Worm (Caenorhabditis elegans) whole organism, L1 larva: ENCODE data around the gene H03G16.5.
A peak's percentile ranks its signal among the peaks of the same experiment; 100 is the strongest.

Source experiments
- C04F5.9 ChIP-seq: sonication (generic microtip); optimal IDR thresholded peaks from 2 replicates; lab custom pipeline; 2016; ENCODE audit warnings: missing genetic modification characterization, missing compliant biosample characterization
- C16A3.4 ChIP-seq: fragments of 150-350 bp; optimal IDR thresholded peaks from 2 replicates; lab custom pipeline; 2014; ENCODE audit warnings: missing biosample characterization, missing genetic modification characterization
- F16B12.6 ChIP-seq: fragments of 150-350 bp; optimal IDR thresholded peaks from 2 replicates; lab custom pipeline; 2014; ENCODE audit warnings: missing biosample characterization, missing genetic modification characterization
- Y116A8C.19 ChIP-seq: sonication (generic microtip); optimal IDR thresholded peaks from 2 replicates; lab custom pipeline; 2016; ENCODE audit warnings: missing compliant biosample characterization, missing genetic modification characterization, borderline replicate concordance
- aha-1 ChIP-seq: fragments of 150-350 bp; optimal IDR thresholded peaks from 2 replicates; lab custom pipeline; 2014; ENCODE audit warnings: missing biosample characterization, missing genetic modification characterization
- alr-1 ChIP-seq: fragments of 200-800 bp; sonication (Bioruptor generic); optimal IDR thresholded peaks from 2 replicates; lab custom pipeline; 2018; ENCODE audit warnings: borderline replicate concordance, mild to moderate bottlenecking, missing genetic modification characterization, missing compliant biosample characterization
- ceh-63 ChIP-seq: fragments of 200-800 bp; sonication (Bioruptor generic); optimal IDR thresholded peaks from 2 replicates; lab custom pipeline; 2018; ENCODE audit warnings: mild to moderate bottlenecking, missing genetic modification characterization, missing compliant biosample characterization
- ceh-8 ChIP-seq: fragments of 200-800 bp; sonication (Bioruptor generic); optimal IDR thresholded peaks from 2 replicates; lab custom pipeline; 2018; ENCODE audit warnings: mild to moderate bottlenecking, missing genetic modification characterization, moderate library complexity, missing compliant biosample characterization
- ceh-82 ChIP-seq, 3 experiments: fragments of 150-350 bp in 1 of 3; sonication (generic microtip) in 2 of 3; optimal IDR thresholded peaks; 2 replicates each; lab custom pipeline; 2014 to 2017; ENCODE audit warnings: missing biosample characterization in 3 of 3, missing genetic modification characterization in 3 of 3
- ceh-88 ChIP-seq: fragments of 200-800 bp; sonication (Bioruptor generic); IDR thresholded peaks from 2 replicates; pipeline ENCODE4 v1.3.6; 2022; ENCODE audit warnings: missing genetic modification characterization, missing compliant biosample characterization
- ceh-90 ChIP-seq: sonication (generic microtip); optimal IDR thresholded peaks from 2 replicates; lab custom pipeline; 2016; ENCODE audit warnings: missing genetic modification characterization, missing compliant biosample characterization
- ces-1 ChIP-seq: fragments of 150-350 bp; optimal IDR thresholded peaks from 2 replicates; lab custom pipeline; 2014; ENCODE audit warnings: missing biosample characterization, missing genetic modification reagents, missing genetic modification characterization
- efl-1 ChIP-seq, 4 experiments: fragments of 150-350 bp; optimal IDR thresholded peaks in 3 of 4; peaks in 1 of 4; 1 replicate in 1 of 4; 2 replicates in 3 of 4; lab custom pipeline; 2014; ENCODE audit warnings: missing biosample characterization in 2 of 4, missing genetic modification characterization in 2 of 4, missing genetic modification reagents in 2 of 4
- elt-2 ChIP-seq: sonication (generic microtip); optimal IDR thresholded peaks from 2 replicates; lab custom pipeline; 2016; ENCODE audit warnings: missing genetic modification characterization, mild to moderate bottlenecking, inconsistent platforms, missing compliant biosample characterization, missing genetic modification reagents
- fkh-8 ChIP-seq: sonication (generic microtip); optimal IDR thresholded peaks from 2 replicates; lab custom pipeline; 2016; ENCODE audit warnings: mild to moderate bottlenecking, missing genetic modification characterization, missing compliant biosample characterization
- fos-1 ChIP-seq: fragments of 150-350 bp; optimal IDR thresholded peaks from 2 replicates; lab custom pipeline; 2014; ENCODE audit warnings: missing biosample characterization, missing genetic modification characterization
- grh-1 ChIP-seq: fragments of 200-800 bp; sonication (Bioruptor generic); IDR thresholded peaks from 2 replicates; pipeline ENCODE4 v1.3.6; 2022; ENCODE audit warnings: missing genetic modification reagents, missing genetic modification characterization, missing compliant biosample characterization
- isw-1 ChIP-seq: fragments of 200-800 bp; sonication (Bioruptor generic); IDR thresholded peaks from 2 replicates; pipeline ENCODE4 v1.3.6; 2022; ENCODE audit warnings: missing genetic modification characterization, missing compliant biosample characterization
- lin-15B ChIP-seq: fragments of 150-350 bp; sonication (generic microtip); optimal IDR thresholded peaks from 3 replicates; lab custom pipeline; 2014; ENCODE audit warnings: missing biosample characterization, missing genetic modification characterization
- mab-9 ChIP-seq: fragments of 200-800 bp; sonication (Bioruptor generic); IDR thresholded peaks from 2 replicates; pipeline ENCODE4 v1.3.6; 2022; ENCODE audit warnings: missing genetic modification reagents, missing genetic modification characterization, missing compliant biosample characterization
- mdl-1 ChIP-seq, 2 experiments: fragments of 150-350 bp; optimal IDR thresholded peaks; 2 replicates each; lab custom pipeline; 2014 to 2017; ENCODE audit warnings: missing biosample characterization in 2 of 2, missing genetic modification characterization in 2 of 2, inconsistent platforms in 1 of 2
- mep-1 ChIP-seq: fragments of 150-350 bp; optimal IDR thresholded peaks from 2 replicates; lab custom pipeline; 2014; ENCODE audit warnings: missing biosample characterization, missing genetic modification characterization
- nhr-11 ChIP-seq: fragments of 150-350 bp; optimal IDR thresholded peaks from 2 replicates; lab custom pipeline; 2014; ENCODE audit warnings: missing biosample characterization, missing genetic modification characterization
- nhr-12 ChIP-seq: sonication (generic microtip); optimal IDR thresholded peaks from 2 replicates; lab custom pipeline; 2017; ENCODE audit warnings: missing biosample characterization, missing genetic modification characterization
- nhr-237 ChIP-seq: fragments of 150-350 bp; optimal IDR thresholded peaks from 2 replicates; lab custom pipeline; 2014; ENCODE audit warnings: missing biosample characterization, missing genetic modification characterization
- nhr-47 ChIP-seq: sonication (generic microtip); optimal IDR thresholded peaks from 2 replicates; lab custom pipeline; 2016; ENCODE audit warnings: mild to moderate bottlenecking, missing genetic modification characterization, moderate library complexity, missing compliant biosample characterization
- nhr-71 ChIP-seq: sonication (generic microtip); optimal IDR thresholded peaks from 2 replicates; lab custom pipeline; 2016; ENCODE audit warnings: mild to moderate bottlenecking, missing genetic modification characterization, moderate library complexity, missing compliant biosample characterization
- nhr-76 ChIP-seq: sonication (generic microtip); optimal IDR thresholded peaks from 2 replicates; lab custom pipeline; 2017; ENCODE audit warnings: missing biosample characterization, missing genetic modification characterization
- nhr-85 ChIP-seq: sonication (generic microtip); peaks from one replicate; lab custom pipeline; 2016; ENCODE audit warnings: missing genetic modification characterization, inconsistent platforms, missing compliant biosample characterization
- nhr-90 ChIP-seq: sonication (generic microtip); optimal IDR thresholded peaks from 2 replicates; lab custom pipeline; 2016; ENCODE audit warnings: mild to moderate bottlenecking, missing genetic modification characterization, missing compliant biosample characterization; ENCODE audit not compliant: poor library complexity
- pag-3 ChIP-seq: sonication (generic microtip); optimal IDR thresholded peaks from 2 replicates; lab custom pipeline; 2017; ENCODE audit warnings: missing genetic modification characterization, mild to moderate bottlenecking, missing compliant biosample characterization, antibody characterized with exemption, borderline replicate concordance; ENCODE audit not compliant: insufficient read depth
- pax-3 ChIP-seq: fragments of 200-800 bp; sonication (Bioruptor generic); optimal IDR thresholded peaks from 2 replicates; lab custom pipeline; 2018; ENCODE audit warnings: mild to moderate bottlenecking, missing genetic modification characterization, moderate library complexity, missing compliant biosample characterization
- pqm-1 ChIP-seq: sonication (generic microtip); optimal IDR thresholded peaks from 3 replicates; lab custom pipeline; 2017; ENCODE audit warnings: missing biosample characterization, missing genetic modification characterization
- skn-1 ChIP-seq: fragments of 150-350 bp; optimal IDR thresholded peaks from 2 replicates; lab custom pipeline; 2014; ENCODE audit warnings: missing biosample characterization, missing genetic modification characterization
- sptf-1 ChIP-seq: fragments of 150-350 bp; optimal IDR thresholded peaks from 2 replicates; lab custom pipeline; 2014; ENCODE audit warnings: missing biosample characterization, missing genetic modification characterization
- sup-37 ChIP-seq: fragments of 200-800 bp; sonication (Bioruptor generic); optimal IDR thresholded peaks from 2 replicates; lab custom pipeline; 2018; ENCODE audit warnings: mild to moderate bottlenecking, missing genetic modification characterization, missing compliant biosample characterization
- swsn-7 ChIP-seq: sonication (generic microtip); optimal IDR thresholded peaks from 2 replicates; lab custom pipeline; 2016; ENCODE audit warnings: missing genetic modification characterization, missing compliant biosample characterization
- tbx-2 ChIP-seq: sonication (generic microtip); optimal IDR thresholded peaks from 2 replicates; lab custom pipeline; 2016; ENCODE audit warnings: missing genetic modification characterization, missing compliant biosample characterization
- unc-130 ChIP-seq: fragments of 150-350 bp; optimal IDR thresholded peaks from 2 replicates; lab custom pipeline; 2017; ENCODE audit warnings: missing biosample characterization, missing genetic modification characterization, inconsistent platforms
- unc-62 ChIP-seq: fragments of 150-350 bp; optimal IDR thresholded peaks from 2 replicates; lab custom pipeline; 2014; ENCODE audit warnings: missing biosample characterization, missing genetic modification reagents, missing genetic modification characterization
- unc-98 ChIP-seq: fragments of 200-800 bp; sonication (Bioruptor generic); IDR thresholded peaks from 2 replicates; pipeline ENCODE4 v1.3.6; 2022; ENCODE audit warnings: missing genetic modification characterization, missing compliant biosample characterization
- xbp-1 ChIP-seq: sonication (generic microtip); optimal IDR thresholded peaks from 2 replicates; lab custom pipeline; 2016; ENCODE audit warnings: missing genetic modification characterization, missing compliant biosample characterization
- zag-1 ChIP-seq: fragments of 150-350 bp; optimal IDR thresholded peaks from 2 replicates; lab custom pipeline; 2014; ENCODE audit warnings: missing biosample characterization, missing genetic modification characterization
- ztf-11 ChIP-seq, 2 experiments: sonication (generic microtip); optimal IDR thresholded peaks; 2 replicates each; lab custom pipeline; 2016 to 2017; ENCODE audit warnings: missing genetic modification characterization in 2 of 2, missing biosample characterization in 1 of 2, missing compliant biosample characterization in 1 of 2

H03G16.5 gene

ce11 chrX:15079406-15079805 is 22.8 kb upstream of the H03G16.5 start (continued):
- TF ChIP-seq nhr-90 (tag; lab: Kevin White, UChicago), result peak; percentile 38
- no peak for TF ChIP-seq nhr-47
- peak; percentile 92 for TF ChIP-seq nhr-85
- no peak for TF ChIP-seq Y116A8C.19 (tag; lab: Kevin White, UChicago)
- no peak for TF ChIP-seq fkh-8
- no peak for TF ChIP-seq nhr-76 (tag; lab: Kevin White, UChicago)
- no peak for TF ChIP-seq C04F5.9 (tag; lab: Kevin White, UChicago)
- TF ChIP-seq aha-1 (tag; lab: Kevin White, UChicago), result no peak
- TF ChIP-seq nhr-12, result no peak
- TF ChIP-seq skn-1 (tag; lab: Kevin White, UChicago), result no peak
- TF ChIP-seq ceh-90, result no peak
- TF ChIP-seq ceh-63 (GFP tag; lab: Kevin White, UChicago), result no peak
- TF ChIP-seq ceh-82 (tag; optimal IDR thresholded peaks at IDR 0.05; lab: Kevin White, UChicago), result no peak
- no peak for TF ChIP-seq F16B12.6
- TF ChIP-seq ztf-11 (tag; optimal IDR thresholded peaks at IDR 0.05; lab: Kevin White, UChicago), result no peak
- no peak for TF ChIP-seq ceh-88 (GFP tag; lab: Robert Waterston, UW)
- no peak for TF ChIP-seq elt-2 (tag; lab: Kevin White, UChicago)
- TF ChIP-seq sup-37 (GFP tag; lab: Kevin White, UChicago), result no peak
- TF ChIP-seq alr-1 (tag; lab: Kevin White, UChicago), result no peak
- no peak for TF ChIP-seq mab-9 (GFP tag; lab: Robert Waterston, UW)
- no peak for TF ChIP-seq swsn-7
- no peak for TF ChIP-seq mep-1
- peak; percentile 40 for TF ChIP-seq tbx-2
- TF ChIP-seq xbp-1 (tag; lab: Kevin White, UChicago), result no peak
- peak; percentile 78 for TF ChIP-seq grh-1 (GFP tag; lab: Robert Waterston, UW)
- no peak for TF ChIP-seq efl-1 (optimal IDR thresholded peaks at IDR 0.05; lab: Kevin White, UChicago)
- TF ChIP-seq efl-1 (GFP tag; optimal IDR thresholded peaks at IDR 0.05 in 1 of 2; lab: Kevin White, UChicago), result no peak
- no peak for TF ChIP-seq pag-3 (tag; lab: Kevin White, UChicago)
- TF ChIP-seq unc-98 (GFP tag; lab: Robert Waterston, UW), result no peak
- peak in 1 of 2 experiments; percentile 74 for TF ChIP-seq mdl-1 (tag; optimal IDR thresholded peaks at IDR 0.05; lab: Kevin White, UChicago)
- TF ChIP-seq nhr-237 (tag; lab: Kevin White, UChicago), result no peak
- TF ChIP-seq unc-130, result peak; percentile 63
- no peak for TF ChIP-seq nhr-11 (tag; lab: Kevin White, UChicago)
- TF ChIP-seq lin-15B, result no peak
- TF ChIP-seq pqm-1, result no peak
- no peak for TF ChIP-seq unc-62 (GFP tag; lab: Kevin White, UChicago)
- TF ChIP-seq nhr-71 (tag; lab: Kevin White, UChicago), result peak; percentile 69
- no peak for TF ChIP-seq ces-1 (GFP tag; lab: Kevin White, UChicago)
- TF ChIP-seq zag-1 (tag; lab: Kevin White, UChicago), result no peak
- peak; percentile 5 for TF ChIP-seq C16A3.4 (tag; lab: Kevin White, UChicago)
- no peak for TF ChIP-seq pax-3 (tag; lab: Kevin White, UChicago)
- TF ChIP-seq isw-1, result no peak
- no peak for TF ChIP-seq ceh-8 (GFP tag; lab: Kevin White, UChicago)

DNA sequence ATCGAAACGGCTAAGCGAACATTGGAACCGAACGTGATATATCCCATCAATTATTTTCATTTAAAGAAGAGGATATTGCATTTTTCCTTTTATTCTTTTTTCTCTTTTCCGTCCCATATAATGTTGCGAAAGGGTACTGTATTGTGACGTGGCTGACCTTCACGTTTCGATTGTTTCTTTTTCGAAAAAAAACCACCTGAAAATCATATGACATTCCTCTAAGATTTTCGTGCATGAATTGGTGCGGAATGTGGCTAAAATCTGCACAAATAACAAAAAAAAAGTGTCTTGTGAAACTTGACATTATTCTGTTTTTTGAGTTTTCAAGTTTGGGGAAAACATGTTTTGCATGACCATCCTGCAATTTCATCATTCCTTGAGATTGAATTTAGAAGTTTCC is 21.6 kb upstream of the H03G16.5 start:
- no peak for TF ChIP-seq nhr-237 (tag; lab: Kevin White, UChicago)
- no peak for TF ChIP-seq unc-130
- TF ChIP-seq fos-1, result no peak
- no peak for TF ChIP-seq mab-9 (GFP tag; lab: Robert Waterston, UW)
- TF ChIP-seq sptf-1, result no peak
- no peak for TF ChIP-seq nhr-71 (tag; lab: Kevin White, UChicago)
